Fruit fly (Drosophila melanogaster): ENCODE measurements around the gene CenG1A.

The CenG1A gene

DNA sequence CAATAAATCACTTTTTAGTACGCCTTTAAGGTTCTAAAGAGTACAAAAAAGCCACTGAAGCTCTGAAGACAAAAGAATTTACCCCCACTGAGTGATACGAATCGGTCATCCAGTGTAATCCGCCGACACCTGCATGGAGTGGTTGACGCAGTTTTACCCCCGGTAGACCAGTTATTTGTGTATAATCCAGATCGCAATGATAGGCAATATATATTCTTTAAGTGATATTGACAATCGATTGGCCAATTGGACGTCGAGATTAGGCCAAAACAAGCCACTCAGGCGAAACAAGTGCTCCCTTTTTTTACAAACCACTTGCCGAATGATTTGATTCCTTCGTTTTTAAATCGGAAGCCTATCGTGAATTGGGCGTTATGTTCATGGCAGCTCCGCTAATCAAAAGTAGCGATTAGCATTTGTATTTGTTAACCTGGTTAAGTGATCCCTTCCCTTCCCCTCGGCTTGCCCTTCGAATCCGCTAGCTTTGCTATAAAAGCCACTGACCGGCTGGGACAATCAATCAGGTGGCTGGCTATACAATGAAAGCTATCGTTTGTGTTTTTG lies 11.0 kb downstream of the CenG1A start, which contains the start of gene CG7916 (continued):
- no peak for TF ChIP-seq Hmr (GFP tag; optimal IDR thresholded peaks at IDR 0.05)
- TF ChIP-seq exex (tag; optimal IDR thresholded peaks at IDR 0.05): peak; percentile 75
- TF ChIP-seq psq (GFP tag; optimal IDR thresholded peaks at IDR 0.05): no peak
- peak; percentile 48 for TF ChIP-seq Deaf1 (tag; optimal IDR thresholded peaks at IDR 0.05)
- TF ChIP-seq nerfin-2 (GFP tag; IDR thresholded peaks at IDR 0.05; ENCODE audit: partially characterized antibody): no peak
- TF ChIP-seq Lhr (GFP tag; optimal IDR thresholded peaks at IDR 0.05): no peak
- TF ChIP-seq fru (optimal IDR thresholded peaks at IDR 0.05): no peak
- TF ChIP-seq sug (tag; optimal IDR thresholded peaks at IDR 0.05): peak; percentile 90
- TF ChIP-seq Hey (tag; optimal IDR thresholded peaks at IDR 0.05): peak; percentile 12
- no peak for TF ChIP-seq NfI (GFP tag; optimal IDR thresholded peaks at IDR 0.05)
- no peak for TF ChIP-seq lov (optimal IDR thresholded peaks at IDR 0.05)
- TF ChIP-seq lov (GFP tag; IDR thresholded peaks at IDR 0.05): no peak
- TF ChIP-seq Mrtf (GFP tag; IDR thresholded peaks at IDR 0.05): no peak
- TF ChIP-seq Oaz (GFP tag; IDR thresholded peaks at IDR 0.05): no peak
- no peak for TF ChIP-seq CG2202 (tag; optimal IDR thresholded peaks at IDR 0.05)
- no peak for TF ChIP-seq ham (GFP tag; IDR thresholded peaks at IDR 0.05)
- no peak for TF ChIP-seq CG1647 (GFP tag; optimal IDR thresholded peaks at IDR 0.05)
- no peak for TF ChIP-seq CHES-1-like (GFP tag; optimal IDR thresholded peaks at IDR 0.05)
- no peak for TF ChIP-seq CG10274 (GFP tag; optimal IDR thresholded peaks at IDR 0.05)
- no peak for TF ChIP-seq CG15601 (tag; optimal IDR thresholded peaks at IDR 0.05)
- no peak for TF ChIP-seq CG6765 (GFP tag; optimal IDR thresholded peaks at IDR 0.05)
- TF ChIP-seq CG4404 (GFP tag; IDR thresholded peaks at IDR 0.05): no peak
- TF ChIP-seq Ada2b (GFP tag; IDR thresholded peaks at IDR 0.05): no peak
- TF ChIP-seq hbn (GFP tag; IDR thresholded peaks at IDR 0.05; ENCODE audit: partially characterized antibody): no peak
- TF ChIP-seq luna (GFP tag; optimal IDR thresholded peaks at IDR 0.05): no peak
- no peak for TF ChIP-seq abd-A (tag; optimal IDR thresholded peaks at IDR 0.05)
- TF ChIP-seq HmgZ (tag; optimal IDR thresholded peaks at IDR 0.05): no peak
- TF ChIP-seq CG32532 (GFP tag; IDR thresholded peaks at IDR 0.05): no peak

DNA sequence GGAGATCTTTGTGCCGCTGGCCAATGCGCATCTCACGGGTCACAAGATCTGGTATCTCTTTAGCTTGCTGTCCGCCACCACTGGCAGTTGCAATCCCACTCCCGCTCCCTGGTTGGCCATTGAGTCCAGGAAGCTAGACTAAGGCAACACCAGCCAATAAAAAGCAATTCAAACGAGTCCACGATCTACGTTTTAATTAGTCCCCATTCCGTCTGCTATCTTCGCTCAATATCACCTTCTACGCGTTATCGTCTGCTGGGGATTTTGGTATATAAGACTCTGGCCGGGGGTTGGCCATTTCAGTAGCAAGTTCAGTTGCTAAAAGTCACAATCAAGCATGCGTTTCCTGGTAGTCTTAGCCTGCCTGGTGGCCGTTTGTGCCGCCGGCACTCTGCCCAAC lies 12.3 kb downstream of the CenG1A start, which contains the start of gene CG7953:
Gene CG7953 (plus strand): TSS at position 301 of the 400 bp plus-strand sequence.
- TF ChIP-seq CG4617 (GFP tag; optimal IDR thresholded peaks at IDR 0.05; ENCODE audit: borderline replicate concordance) (no peak), gcm2 (GFP tag; optimal IDR thresholded peaks at IDR 0.05) (no peak), CG6765 (GFP tag; optimal IDR thresholded peaks at IDR 0.05) (no peak), exex (tag; optimal IDR thresholded peaks at IDR 0.05) (peak; percentile 29), Ada2b (GFP tag; IDR thresholded peaks at IDR 0.05) (no peak), eve (GFP tag; optimal IDR thresholded peaks at IDR 0.05) (no peak), CG11504 (tag; optimal IDR thresholded peaks at IDR 0.05) (no peak), Tbp (GFP tag; optimal IDR thresholded peaks at IDR 0.05) (no peak), p53 (GFP tag; optimal IDR thresholded peaks at IDR 0.05) (no peak), Oaz (GFP tag; IDR thresholded peaks at IDR 0.05) (no peak), CG2202 (tag; optimal IDR thresholded peaks at IDR 0.05) (no peak), sisA (GFP tag; IDR thresholded peaks at IDR 0.05) (no peak), CG10979 (tag; optimal IDR thresholded peaks at IDR 0.05) (no peak), sob (GFP tag; IDR thresholded peaks at IDR 0.05) (0 out of 2 replicates have a peak, but pooled peaks have one; percentile 12), Ets65A (GFP tag) (peak; percentile 63), CG15011 (GFP tag; optimal IDR thresholded peaks at IDR 0.05) (no peak), C15 (GFP tag; IDR thresholded peaks at IDR 0.05) (no peak), CG3163 (GFP tag; optimal IDR thresholded peaks at IDR 0.05) (no peak), nerfin-1 (tag; optimal IDR thresholded peaks at IDR 0.05) (no peak)

Data from whole organism, embryonic.